Fruit fly (Drosophila melanogaster) S2 (cell line): ENCODE results near the gene Acp76A.

ENCODE experiments used
- CG8478 ChIP-seq: fragments of >200 bp; optimal IDR thresholded peaks from 2 replicates; lab custom pipeline; 2018
- CTCF ChIP-seq, 2 experiments: fragments of >200 bp; optimal IDR thresholded peaks; 2 replicates each; lab custom pipeline; 2018

DNA sequence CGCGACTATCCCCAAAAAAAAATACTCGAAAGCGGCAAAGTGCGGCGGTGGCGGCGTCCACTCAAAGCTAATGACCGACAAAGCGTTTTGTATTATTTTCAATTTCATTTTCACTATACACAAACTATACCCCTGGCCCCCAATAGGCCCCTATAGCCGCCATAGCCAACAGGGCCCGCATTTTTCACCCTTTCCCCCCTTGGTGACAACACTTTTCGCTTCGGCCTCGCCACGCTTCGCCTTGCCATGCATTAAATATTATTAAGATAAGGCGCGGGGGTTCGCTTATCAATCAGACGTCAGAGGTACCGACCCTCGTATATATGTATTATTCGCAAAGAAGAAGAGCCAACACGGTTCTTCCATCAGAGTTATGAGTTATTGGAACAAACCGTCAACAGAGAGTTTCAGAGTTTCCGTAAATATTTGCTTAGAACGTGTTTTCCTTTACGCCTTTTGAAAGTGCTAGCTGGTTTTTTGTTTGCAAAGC is 11.6 kb downstream of the Acp76A start:
- TF ChIP-seq CG8478 (lab: Kevin White, UChicago): no peak
- TF ChIP-seq CTCF (optimal IDR thresholded peaks at IDR 0.05; lab: Kevin White, UChicago): no peak
